Fruit fly (Drosophila melanogaster) whole organism, adult: ENCODE data around the gene CG9184.
A peak's percentile ranks its signal among the peaks of the same experiment; 100 is the strongest.

Source experiments
- CG11617 ChIP-seq: fragments of 200-800 bp; sonication (Bioruptor generic); optimal IDR thresholded peaks from 2 replicates; lab custom pipeline; 2017; ENCODE audit warnings: mild to moderate bottlenecking, missing biosample characterization, missing genetic modification reagents, missing genetic modification characterization
- CG12768 ChIP-seq: fragments of 200-800 bp; sonication (Bioruptor generic); optimal IDR thresholded peaks from 2 replicates; lab custom pipeline; 2017; ENCODE audit warnings: missing biosample characterization, missing genetic modification characterization, mild to moderate bottlenecking, moderate library complexity, missing genetic modification reagents
- CG14711 ChIP-seq: fragments of 200-800 bp; sonication (Bioruptor generic); optimal IDR thresholded peaks from 2 replicates; lab custom pipeline; 2018; ENCODE audit warnings: missing biosample characterization, mild to moderate bottlenecking, missing genetic modification characterization, moderate library complexity
- CG1620 ChIP-seq: fragments of 200-800 bp; sonication (Bioruptor generic); optimal IDR thresholded peaks from 2 replicates; lab custom pipeline; 2016; ENCODE audit warnings: missing biosample characterization, missing genetic modification characterization
- CG33017 ChIP-seq: fragments of 200-800 bp; sonication (Bioruptor generic); optimal IDR thresholded peaks from 2 replicates; lab custom pipeline; 2018; ENCODE audit warnings: missing biosample characterization, mild to moderate bottlenecking, missing genetic modification characterization, moderate library complexity
- CG5204 ChIP-seq: fragments of 200-800 bp; sonication (Bioruptor generic); optimal IDR thresholded peaks from 2 replicates; lab custom pipeline; 2016; ENCODE audit warnings: missing biosample characterization, missing genetic modification characterization
- CG7045 ChIP-seq: fragments of 200-800 bp; sonication (Bioruptor generic); optimal IDR thresholded peaks from 2 replicates; lab custom pipeline; 2017; ENCODE audit warnings: missing biosample characterization, mild to moderate bottlenecking, missing genetic modification characterization
- CG7101 ChIP-seq: fragments of 200-800 bp; sonication (Bioruptor generic); optimal IDR thresholded peaks from 2 replicates; lab custom pipeline; 2018; ENCODE audit warnings: missing biosample characterization, mild to moderate bottlenecking, missing genetic modification characterization, moderate library complexity
- Clk ChIP-seq: fragments of 200-800 bp; sonication (Bioruptor generic); optimal IDR thresholded peaks from 2 replicates; lab custom pipeline; 2017; ENCODE audit warnings: missing biosample characterization, missing genetic modification characterization
- Crg-1 ChIP-seq: fragments of 200-800 bp; sonication (Bioruptor generic); optimal IDR thresholded peaks from 2 replicates; lab custom pipeline; 2016; ENCODE audit warnings: missing biosample characterization, missing genetic modification characterization
- Hr96 ChIP-seq: fragments of 200-800 bp; sonication (Bioruptor generic); optimal IDR thresholded peaks from 2 replicates; lab custom pipeline; 2016; ENCODE audit warnings: missing biosample characterization, missing genetic modification characterization
- Mnt ChIP-seq: fragments of 200-800 bp; sonication (Bioruptor generic); optimal IDR thresholded peaks from 2 replicates; lab custom pipeline; 2016; ENCODE audit warnings: missing biosample characterization, mild to moderate bottlenecking, missing genetic modification characterization
- bab1 ChIP-seq: fragments of 200-800 bp; sonication (Bioruptor generic); optimal IDR thresholded peaks from 3 replicates; lab custom pipeline; 2019; ENCODE audit warnings: missing biosample characterization, mild to moderate bottlenecking, missing genetic modification characterization, moderate library complexity
- cic ChIP-seq: fragments of 200-800 bp; sonication (Bioruptor generic); optimal IDR thresholded peaks from 2 replicates; lab custom pipeline; 2017; ENCODE audit warnings: missing biosample characterization, mild to moderate bottlenecking, missing genetic modification characterization, moderate library complexity
- cnc ChIP-seq, 2 experiments: fragments of >200 bp; optimal IDR thresholded peaks; 2 replicates each; lab custom pipeline; 2017
- kay ChIP-seq: fragments of 200-800 bp; sonication (Bioruptor generic); peaks from one replicate; lab custom pipeline; 2016; ENCODE audit warnings: missing biosample characterization, missing genetic modification characterization, borderline replicate concordance
- ovo ChIP-seq: fragments of 200-800 bp; sonication (Bioruptor generic); optimal IDR thresholded peaks from 2 replicates; lab custom pipeline; 2016; ENCODE audit warnings: missing biosample characterization, missing genetic modification characterization
- pad ChIP-seq: fragments of 200-800 bp; sonication (Bioruptor generic); optimal IDR thresholded peaks from 3 replicates; lab custom pipeline; 2017; ENCODE audit warnings: missing biosample characterization, missing genetic modification characterization, mild to moderate bottlenecking, moderate library complexity, missing genetic modification reagents
- tj ChIP-seq: fragments of 200-800 bp; sonication (Bioruptor generic); optimal IDR thresholded peaks from 3 replicates; lab custom pipeline; 2017; ENCODE audit warnings: missing biosample characterization, mild to moderate bottlenecking, missing genetic modification characterization, moderate library complexity
- toe ChIP-seq: fragments of 200-800 bp; sonication (Bioruptor generic); optimal IDR thresholded peaks from 2 replicates; lab custom pipeline; 2016; ENCODE audit warnings: missing biosample characterization, missing genetic modification characterization

CG9184 gene

DNA sequence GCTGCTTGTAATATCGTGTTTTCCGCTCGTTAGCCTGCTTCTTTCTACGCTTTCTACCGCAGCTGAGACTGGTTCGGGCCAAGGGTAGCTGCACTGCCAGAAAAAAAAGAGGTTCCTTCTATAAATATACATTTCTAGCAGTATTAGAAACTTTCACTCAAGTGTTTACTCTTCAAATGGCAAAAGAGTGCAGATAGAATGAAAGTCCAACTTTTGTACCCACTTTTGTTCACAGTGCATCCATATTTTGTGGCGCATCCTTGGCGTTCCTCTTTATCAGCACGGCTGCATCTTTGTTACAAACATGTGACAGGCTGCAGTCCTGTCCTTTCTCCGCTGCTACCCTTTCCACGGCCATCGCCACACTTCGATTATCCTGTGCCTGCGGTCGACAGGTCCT is 35.7 kb upstream of the CG9184 start:
- no peak for TF ChIP-seq tj (GFP tag; lab: Kevin White, UChicago)
- no peak for TF ChIP-seq Crg-1 (GFP tag; lab: Kevin White, UChicago)
- TF ChIP-seq kay (GFP tag; lab: Kevin White, UChicago), result no peak
- no peak for TF ChIP-seq cic
- no peak for TF ChIP-seq Hr96 (GFP tag; lab: Kevin White, UChicago)
- no peak for TF ChIP-seq CG14711 (tag; lab: Kevin White, UChicago)
- no peak for TF ChIP-seq Clk (GFP tag; lab: Kevin White, UChicago)
- no peak for TF ChIP-seq CG7101 (tag; lab: Kevin White, UChicago)
- no peak for TF ChIP-seq pad (GFP tag; lab: Kevin White, UChicago)
- TF ChIP-seq ovo (GFP tag; lab: Kevin White, UChicago), result no peak
- TF ChIP-seq cnc (optimal IDR thresholded peaks at IDR 0.05; lab: Kevin White, UChicago), result no peak

DNA sequence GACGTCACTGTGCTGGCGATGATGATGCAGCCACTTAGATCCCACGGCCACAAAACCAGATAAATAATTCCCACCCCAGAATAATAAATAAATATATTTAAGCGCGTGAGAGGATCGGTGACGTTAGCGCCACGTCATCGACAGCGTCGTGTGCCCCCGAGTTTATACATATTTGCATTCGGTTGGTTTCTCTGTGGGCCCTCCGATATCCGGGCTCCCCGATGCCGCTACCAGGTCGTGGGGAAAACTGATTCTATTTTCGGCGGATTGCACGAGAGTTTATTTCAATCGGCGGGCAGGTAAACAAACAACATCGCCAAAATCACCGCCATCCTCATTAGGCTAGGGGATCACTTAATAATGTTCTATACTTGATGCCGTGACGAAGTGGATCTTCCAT is 31.6 kb upstream of the CG9184 start:
- no peak for TF ChIP-seq kay (GFP tag; lab: Kevin White, UChicago)
- TF ChIP-seq CG12768 (GFP tag; lab: Kevin White, UChicago), result no peak
- no peak for TF ChIP-seq ovo (GFP tag; lab: Kevin White, UChicago)
- TF ChIP-seq CG11617 (GFP tag; lab: Kevin White, UChicago), result no peak
- no peak for TF ChIP-seq CG14711 (tag; lab: Kevin White, UChicago)
- TF ChIP-seq CG7045 (GFP tag; lab: Kevin White, UChicago), result no peak
- no peak for TF ChIP-seq Hr96 (GFP tag; lab: Kevin White, UChicago)
- TF ChIP-seq CG7101 (tag; lab: Kevin White, UChicago), result no peak
- no peak for TF ChIP-seq tj (GFP tag; lab: Kevin White, UChicago)
- no peak for TF ChIP-seq Crg-1 (GFP tag; lab: Kevin White, UChicago)
- TF ChIP-seq Mnt, result no peak
- TF ChIP-seq pad (GFP tag; lab: Kevin White, UChicago), result no peak
- TF ChIP-seq Clk (GFP tag; lab: Kevin White, UChicago), result no peak
- TF ChIP-seq CG33017 (tag; lab: Kevin White, UChicago), result no peak
- no peak for TF ChIP-seq CG1620
- no peak for TF ChIP-seq bab1 (GFP tag; lab: Kevin White, UChicago)
- TF ChIP-seq toe, result no peak
- TF ChIP-seq cic, result no peak
- no peak for TF ChIP-seq cnc (optimal IDR thresholded peaks at IDR 0.05; lab: Kevin White, UChicago)
- no peak for TF ChIP-seq CG5204 (GFP tag; lab: Kevin White, UChicago)

DNA sequence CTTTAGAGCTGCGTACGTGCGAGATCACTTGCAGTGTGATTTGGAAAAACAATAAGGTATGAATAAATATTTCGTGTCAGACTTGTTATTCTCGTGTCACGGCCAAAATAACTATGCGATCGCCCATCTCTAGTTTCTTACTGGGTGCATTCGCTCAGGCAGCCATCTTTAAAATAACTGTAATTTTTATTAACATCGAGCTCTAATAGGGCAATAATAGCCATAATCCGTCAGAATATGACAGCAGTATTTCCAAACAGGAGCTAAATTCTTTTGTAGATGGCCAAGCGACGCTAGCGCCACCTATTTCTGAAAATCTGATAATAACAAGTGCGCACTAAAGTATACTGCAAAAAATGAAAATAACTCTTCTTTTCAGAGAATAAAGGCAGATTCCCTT is 29.5 kb upstream of the CG9184 start:
- TF ChIP-seq CG7101 (tag; lab: Kevin White, UChicago) (peak; percentile 13), CG1620 (peak; percentile 48), Hr96 (GFP tag; lab: Kevin White, UChicago) (no peak), bab1 (GFP tag; lab: Kevin White, UChicago) (peak; percentile 67), kay (GFP tag; lab: Kevin White, UChicago) (no peak), pad (GFP tag; lab: Kevin White, UChicago) (no peak), toe (no peak), cic (no peak), CG33017 (tag; lab: Kevin White, UChicago) (no peak), Crg-1 (GFP tag; lab: Kevin White, UChicago) (peak; percentile 27), ovo (GFP tag; lab: Kevin White, UChicago) (peak; percentile 76), CG11617 (GFP tag; lab: Kevin White, UChicago) (peak; percentile 37), Mnt (peak; percentile 20)

DNA sequence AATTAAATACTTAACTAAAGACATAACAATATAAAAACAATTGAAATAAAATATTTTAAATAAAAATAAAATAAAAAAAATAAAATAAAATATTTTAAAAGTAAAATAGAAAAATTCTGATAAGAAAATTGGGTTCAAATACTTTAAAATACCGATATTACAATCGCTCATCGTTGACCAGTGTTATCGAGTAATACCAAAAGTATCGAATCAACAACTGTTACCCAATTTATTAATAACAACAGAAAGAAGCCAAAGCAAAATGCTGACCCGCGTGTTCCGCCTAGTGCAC is 28.3 kb upstream of the CG9184 start, which contains the start of gene CG9166:
CG9166 (plus strand) TSS at position 193 of the 292 bp plus-strand sequence.
- TF ChIP-seq Crg-1 (GFP tag; lab: Kevin White, UChicago) (no peak), tj (GFP tag; lab: Kevin White, UChicago) (no peak), kay (GFP tag; lab: Kevin White, UChicago) (no peak), CG7101 (tag; lab: Kevin White, UChicago) (no peak), CG7045 (GFP tag; lab: Kevin White, UChicago) (no peak), bab1 (GFP tag; lab: Kevin White, UChicago) (no peak), pad (GFP tag; lab: Kevin White, UChicago) (no peak), cnc (optimal IDR thresholded peaks at IDR 0.05; lab: Kevin White, UChicago) (no peak), CG11617 (GFP tag; lab: Kevin White, UChicago) (no peak), Mnt (no peak), CG12768 (GFP tag; lab: Kevin White, UChicago) (no peak), cic (no peak), toe (no peak), Hr96 (GFP tag; lab: Kevin White, UChicago) (no peak), CG33017 (tag; lab: Kevin White, UChicago) (no peak), CG1620 (no peak), ovo (GFP tag; lab: Kevin White, UChicago) (no peak), CG5204 (GFP tag; lab: Kevin White, UChicago) (no peak), CG14711 (tag; lab: Kevin White, UChicago) (no peak), Clk (GFP tag; lab: Kevin White, UChicago) (no peak)

DNA sequence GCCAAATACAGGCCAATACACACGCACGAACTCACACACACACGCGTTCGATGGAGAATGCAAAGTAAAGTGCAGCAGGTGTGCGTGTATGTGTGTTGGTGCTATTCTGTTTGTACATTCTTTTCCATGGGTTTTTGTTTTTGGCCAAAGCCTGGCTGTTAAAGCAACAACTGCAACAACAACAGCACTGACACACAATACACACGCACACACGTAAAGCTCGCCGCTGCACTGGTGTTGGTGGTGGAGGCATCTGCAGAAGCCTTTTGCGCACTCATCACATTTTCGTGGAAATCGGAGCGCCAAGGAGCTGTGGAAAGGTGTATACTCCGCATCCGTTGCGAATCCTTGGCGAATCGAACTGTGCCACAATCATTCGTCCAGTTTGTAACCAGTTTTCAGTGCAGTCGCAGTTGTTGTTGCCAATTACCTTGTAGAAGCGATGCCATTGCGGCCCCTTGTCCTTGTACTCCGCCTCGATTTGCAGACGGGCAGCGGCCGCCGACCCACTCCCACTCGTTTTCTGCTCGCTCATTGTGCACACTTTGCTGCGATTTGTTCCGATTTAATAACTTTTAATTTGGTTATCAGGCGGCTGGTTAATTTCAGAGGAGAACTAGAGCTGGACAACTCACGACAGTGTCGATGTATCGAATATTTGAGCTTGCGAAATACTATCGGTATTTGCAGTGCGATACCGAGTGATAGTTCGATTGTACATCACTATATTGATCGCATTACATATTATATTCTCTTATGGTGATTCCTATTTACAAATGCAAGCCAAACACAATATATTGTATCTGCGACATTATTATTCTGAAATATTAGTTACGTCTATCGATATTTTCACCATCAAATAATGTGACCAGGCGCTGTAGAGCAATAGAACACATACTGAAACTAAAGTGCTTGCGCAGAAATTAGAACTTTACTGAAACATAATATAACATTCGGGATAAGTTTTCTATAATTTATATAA is 27.6 kb upstream of the CG9184 start:
- peak; percentile 39 for TF ChIP-seq ovo (GFP tag; lab: Kevin White, UChicago)
- TF ChIP-seq CG1620, result peak; percentile 64
- peak; percentile 77 for TF ChIP-seq pad (GFP tag; lab: Kevin White, UChicago)
- peak; percentile 35 for TF ChIP-seq CG11617 (GFP tag; lab: Kevin White, UChicago)
- peak; percentile 43 for TF ChIP-seq CG7101 (tag; lab: Kevin White, UChicago)
- peak; percentile 81 for TF ChIP-seq tj (GFP tag; lab: Kevin White, UChicago)
- peak; percentile 74 for TF ChIP-seq toe
- TF ChIP-seq CG14711 (tag; lab: Kevin White, UChicago), result peak; percentile 41
- no peak for TF ChIP-seq cic
- no peak for TF ChIP-seq CG12768 (GFP tag; lab: Kevin White, UChicago)
- peak; percentile 53 for TF ChIP-seq bab1 (GFP tag; lab: Kevin White, UChicago)
- TF ChIP-seq Mnt, result no peak
- TF ChIP-seq Clk (GFP tag; lab: Kevin White, UChicago), result peak; percentile 33
- peak; percentile 8 for TF ChIP-seq CG7045 (GFP tag; lab: Kevin White, UChicago)
